Worm (Caenorhabditis elegans) whole organism, late embryonic: ENCODE results near the gene srsx-19.

Experiments
- ceh-48 ChIP-seq: sonication (generic microtip); optimal IDR thresholded peaks from 2 replicates; lab custom pipeline; 2016; ENCODE audit warnings: missing genetic modification characterization, inconsistent platforms, missing compliant biosample characterization
- dve-1 ChIP-seq: sonication (generic microtip); optimal IDR thresholded peaks from 2 replicates; lab custom pipeline; 2017; ENCODE audit warnings: antibody characterized with exemption, mild to moderate bottlenecking, missing genetic modification characterization, missing compliant biosample characterization
- nhr-11 ChIP-seq: fragments of 150-350 bp; optimal IDR thresholded peaks from 2 replicates; lab custom pipeline; 2014; ENCODE audit warnings: missing biosample characterization, missing genetic modification characterization
- pag-3 ChIP-seq: sonication (generic microtip); optimal IDR thresholded peaks from 2 replicates; lab custom pipeline; 2016; ENCODE audit warnings: missing compliant biosample characterization, missing genetic modification characterization, borderline replicate concordance
- pqm-1 ChIP-seq: sonication (generic microtip); optimal IDR thresholded peaks from 2 replicates; lab custom pipeline; 2016; ENCODE audit warnings: missing genetic modification characterization, missing compliant biosample characterization

- TF ChIP-seq pag-3 (no peak), dve-1 (tag; lab: Kevin White, UChicago) (no peak), pqm-1 (tag; lab: Kevin White, UChicago) (no peak), ceh-48 (tag; lab: Kevin White, UChicago) (no peak), nhr-11 (tag; lab: Kevin White, UChicago) (no peak)
Measured at ce11 chrV:13858906-13859305, 28.6 kb upstream of the srsx-19 start, which contains the start of gene srx-135.
